Fruit fly (Drosophila melanogaster) S2 (cell line): ENCODE measurements around the gene CG3040.

Experiments used
- CG8478 ChIP-seq: fragments of >200 bp; optimal IDR thresholded peaks from 2 replicates; lab custom pipeline; 2018
- CTCF ChIP-seq, 2 experiments: fragments of >200 bp; optimal IDR thresholded peaks; 2 replicates each; lab custom pipeline; 2018

DNA sequence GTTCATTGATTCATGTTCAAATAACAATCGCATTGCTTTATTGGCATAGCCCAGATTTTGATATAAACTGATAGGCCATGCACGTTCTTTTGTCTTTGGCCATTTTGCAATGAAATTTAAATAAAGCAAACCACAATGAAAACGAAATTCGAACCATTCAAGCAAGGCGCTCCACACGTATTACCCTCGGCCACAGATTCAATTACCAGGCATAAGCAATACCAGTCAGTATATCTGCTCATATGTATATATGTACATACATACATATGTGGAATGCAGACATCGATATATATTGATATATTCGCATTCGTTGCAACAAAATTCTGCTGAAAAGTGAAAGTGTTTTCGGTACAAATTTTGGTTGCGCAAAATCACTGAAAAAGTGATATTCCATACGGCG lies 22.1 kb upstream of the CG3040 start:
- no peak for TF ChIP-seq CTCF (optimal IDR thresholded peaks at IDR 0.05; lab: Kevin White, UChicago)
- no peak for TF ChIP-seq CG8478
